Fruit fly (Drosophila melanogaster) whole organism, embryonic: ENCODE results near the gene CG5850.

ENCODE experiments used
- Atf-2 ChIP-seq: fragments of 200-800 bp; sonication (Bioruptor generic); optimal IDR thresholded peaks from 2 replicates; lab custom pipeline; 2016; ENCODE audit warnings: missing biosample characterization, missing genetic modification characterization
- Bdp1 ChIP-seq: fragments of 200-800 bp; sonication (Bioruptor generic); optimal IDR thresholded peaks from 3 replicates; lab custom pipeline; 2016; ENCODE audit warnings: missing biosample characterization, missing genetic modification characterization
- Blimp-1 ChIP-seq: fragments of 200-800 bp; sonication (Bioruptor generic); optimal IDR thresholded peaks from 3 replicates; lab custom pipeline; 2018; ENCODE audit warnings: missing biosample characterization, missing genetic modification characterization, mild to moderate bottlenecking, moderate library complexity, missing genetic modification reagents
- CG10209 ChIP-seq: fragments of 200-800 bp; sonication (Bioruptor generic); optimal IDR thresholded peaks from 3 replicates; lab custom pipeline; 2017; ENCODE audit warnings: missing biosample characterization, mild to moderate bottlenecking, missing genetic modification characterization, missing genetic modification reagents
- CG11093 ChIP-seq: fragments of 200-800 bp; sonication (Bioruptor generic); IDR thresholded peaks from 3 replicates; pipeline ENCODE4 v1.3.6; 2022; ENCODE audit warnings: missing biosample characterization, missing genetic modification characterization
- CG11398 ChIP-seq: fragments of 200-800 bp; sonication (Bioruptor generic); optimal IDR thresholded peaks from 2 replicates; lab custom pipeline; 2016; ENCODE audit warnings: missing biosample characterization, missing genetic modification characterization
- CG11504 ChIP-seq: fragments of 200-800 bp; sonication (Bioruptor generic); optimal IDR thresholded peaks from 3 replicates; lab custom pipeline; 2019; ENCODE audit warnings: missing biosample characterization, mild to moderate bottlenecking, missing genetic modification characterization, moderate library complexity
- CG13624 ChIP-seq: fragments of 200-800 bp; sonication (Bioruptor generic); optimal IDR thresholded peaks from 2 replicates; lab custom pipeline; 2016; ENCODE audit warnings: missing biosample characterization, missing genetic modification characterization
- CG13894 ChIP-seq: fragments of 200-800 bp; sonication (Bioruptor generic); optimal IDR thresholded peaks from 3 replicates; lab custom pipeline; 2018; ENCODE audit warnings: missing biosample characterization, mild to moderate bottlenecking, missing genetic modification characterization, moderate library complexity
- CG17802 ChIP-seq: fragments of 200-800 bp; sonication (Bioruptor generic); optimal IDR thresholded peaks from 2 replicates; lab custom pipeline; 2018; ENCODE audit warnings: missing biosample characterization, mild to moderate bottlenecking, missing genetic modification characterization, moderate library complexity
- CG17912 ChIP-seq: fragments of 200-800 bp; sonication (Bioruptor generic); optimal IDR thresholded peaks from 2 replicates; lab custom pipeline; 2018; ENCODE audit warnings: missing biosample characterization, mild to moderate bottlenecking, missing genetic modification characterization
- CG2116 ChIP-seq: fragments of 200-800 bp; sonication (Bioruptor generic); optimal IDR thresholded peaks from 3 replicates; lab custom pipeline; 2018; ENCODE audit warnings: missing biosample characterization, mild to moderate bottlenecking, missing genetic modification characterization
- CG2678 ChIP-seq: fragments of 200-800 bp; sonication (Bioruptor generic); optimal IDR thresholded peaks from 3 replicates; lab custom pipeline; 2019; ENCODE audit warnings: missing biosample characterization, mild to moderate bottlenecking, missing genetic modification characterization, moderate library complexity
- CG31365 ChIP-seq: fragments of 200-800 bp; sonication (Bioruptor generic); optimal IDR thresholded peaks from 2 replicates; lab custom pipeline; 2018; ENCODE audit warnings: missing biosample characterization, mild to moderate bottlenecking, missing genetic modification characterization
- CG3726 ChIP-seq: fragments of 200-800 bp; sonication (Bioruptor generic); IDR thresholded peaks from 3 replicates; pipeline ENCODE4, ENCODE4 v1.3.6; 2022; ENCODE audit warnings: missing biosample characterization, missing genetic modification characterization
- CG4360 ChIP-seq: fragments of 200-800 bp; sonication (Bioruptor generic); IDR thresholded peaks from 2 replicates; pipeline ENCODE4 v1.3.6; 2022; ENCODE audit warnings: missing biosample characterization, missing genetic modification characterization
- CG43689 ChIP-seq: fragments of 200-800 bp; sonication (Bioruptor generic); IDR thresholded peaks from 2 replicates; pipeline ENCODE4 v1.3.6; 2022; ENCODE audit warnings: missing biosample characterization, missing genetic modification characterization
- CG7271 ChIP-seq: fragments of 200-800 bp; sonication (Bioruptor generic); optimal IDR thresholded peaks from 2 replicates; lab custom pipeline; 2018; ENCODE audit warnings: missing biosample characterization, mild to moderate bottlenecking, missing genetic modification characterization, moderate library complexity
- CG8089 ChIP-seq: fragments of 200-800 bp; sonication (Bioruptor generic); optimal IDR thresholded peaks from 3 replicates; lab custom pipeline; 2016; ENCODE audit warnings: missing biosample characterization, missing genetic modification characterization
- CG8281 ChIP-seq: fragments of 200-800 bp; sonication (Bioruptor generic); optimal IDR thresholded peaks from 2 replicates; lab custom pipeline; 2018; ENCODE audit warnings: missing biosample characterization, mild to moderate bottlenecking, missing genetic modification characterization, moderate library complexity
- CG8478 ChIP-seq: fragments of >200 bp; optimal IDR thresholded peaks from 2 replicates; lab custom pipeline; 2018
- CG8924 ChIP-seq: fragments of 200-800 bp; optimal IDR thresholded peaks from 3 replicates; lab custom pipeline; 2019; ENCODE audit warnings: missing biosample characterization, mild to moderate bottlenecking, missing genetic modification characterization, moderate library complexity
- D ChIP-seq, 2 experiments: fragments of 200-800 bp in 1 of 2; fragments of >200 bp in 1 of 2; sonication (Bioruptor generic) in 1 of 2; optimal IDR thresholded peaks; 2 replicates in 1 of 2; 3 replicates in 1 of 2; lab custom pipeline; 2017; ENCODE audit warnings: mild to moderate bottlenecking in 1 of 2, missing biosample characterization in 1 of 2, missing genetic modification characterization in 1 of 2, missing genetic modification reagents in 1 of 2
- D19A ChIP-seq: fragments of 200-800 bp; optimal IDR thresholded peaks from 3 replicates; lab custom pipeline; 2019; ENCODE audit warnings: missing biosample characterization, mild to moderate bottlenecking, missing genetic modification characterization, moderate library complexity
- Deaf1 ChIP-seq: fragments of 200-800 bp; optimal IDR thresholded peaks from 3 replicates; lab custom pipeline; 2019; ENCODE audit warnings: missing biosample characterization, mild to moderate bottlenecking, missing genetic modification characterization, moderate library complexity
- Dll ChIP-seq: fragments of 200-800 bp; sonication (Bioruptor generic); IDR thresholded peaks from 4 replicates; pipeline ENCODE4 v1.3.6; 2022; ENCODE audit warnings: missing biosample characterization, missing genetic modification characterization; ENCODE audit not compliant: partially characterized antibody
- Ets97D ChIP-seq: fragments of 200-800 bp; sonication (Bioruptor generic); optimal IDR thresholded peaks from 3 replicates; lab custom pipeline; 2016; ENCODE audit warnings: missing biosample characterization, missing genetic modification characterization
- Fer1 ChIP-seq: fragments of 200-800 bp; sonication (Bioruptor generic); optimal IDR thresholded peaks from 2 replicates; lab custom pipeline; 2017; ENCODE audit warnings: missing biosample characterization, mild to moderate bottlenecking, missing genetic modification characterization
- HmgZ ChIP-seq: fragments of 200-800 bp; sonication (Bioruptor generic); optimal IDR thresholded peaks from 2 replicates; lab custom pipeline; 2018; ENCODE audit warnings: missing biosample characterization, mild to moderate bottlenecking, missing genetic modification characterization
- Lpt ChIP-seq: fragments of >200 bp; optimal IDR thresholded peaks from 2 replicates; lab custom pipeline; 2018; ENCODE audit warnings: missing biosample characterization, missing genetic modification characterization
- Mad ChIP-seq: fragments of 200-800 bp; sonication (Bioruptor generic); optimal IDR thresholded peaks from 2 replicates; lab custom pipeline; 2016; ENCODE audit warnings: missing biosample characterization, missing genetic modification characterization
- PHDP ChIP-seq: fragments of 200-800 bp; sonication (Bioruptor generic); optimal IDR thresholded peaks from 3 replicates; lab custom pipeline; 2018; ENCODE audit warnings: missing biosample characterization, mild to moderate bottlenecking, missing genetic modification characterization, moderate library complexity
- Sry-δ ChIP-seq: fragments of 200-800 bp; sonication (Bioruptor generic); optimal IDR thresholded peaks from 2 replicates; lab custom pipeline; 2016; ENCODE audit warnings: missing biosample characterization, missing genetic modification characterization
- Taf1 ChIP-seq: fragments of 200-800 bp; sonication (Bioruptor generic); IDR thresholded peaks from 2 replicates; pipeline ENCODE4 v1.3.6; 2022; ENCODE audit warnings: missing biosample characterization, missing genetic modification characterization
- ap ChIP-seq: fragments of 200-800 bp; sonication (Bioruptor generic); IDR thresholded peaks from 2 replicates; pipeline ENCODE4 v1.3.6; 2022; ENCODE audit warnings: missing biosample characterization, missing genetic modification characterization
- ara ChIP-seq: fragments of 200-800 bp; sonication (Bioruptor generic); IDR thresholded peaks from 2 replicates; pipeline ENCODE4 v1.3.6; 2022; ENCODE audit warnings: missing biosample characterization, missing genetic modification characterization
- ato ChIP-seq: fragments of 200-800 bp; sonication (Bioruptor generic); IDR thresholded peaks from 2 replicates; pipeline ENCODE4 v1.3.6; 2022; ENCODE audit warnings: missing biosample characterization, missing genetic modification characterization; ENCODE audit not compliant: partially characterized antibody
- br ChIP-seq: fragments of >200 bp; optimal IDR thresholded peaks from 2 replicates; lab custom pipeline; 2017
- cato ChIP-seq: fragments of 200-800 bp; sonication (Bioruptor generic); optimal IDR thresholded peaks from 2 replicates; lab custom pipeline; 2016; ENCODE audit warnings: missing biosample characterization, missing genetic modification characterization, borderline replicate concordance
- dpn ChIP-seq, 2 experiments: fragments of 200-800 bp; sonication (Bioruptor generic); optimal IDR thresholded peaks; 3 replicates each; lab custom pipeline; 2016; ENCODE audit warnings: missing biosample characterization in 2 of 2, missing genetic modification characterization in 2 of 2
- exex ChIP-seq: fragments of 200-800 bp; sonication (Bioruptor generic); optimal IDR thresholded peaks from 4 replicates; lab custom pipeline; 2018; ENCODE audit warnings: missing biosample characterization, mild to moderate bottlenecking, missing genetic modification characterization, moderate library complexity
- fd64A ChIP-seq: fragments of 200-800 bp; sonication (Bioruptor generic); optimal IDR thresholded peaks from 3 replicates; lab custom pipeline; 2018; ENCODE audit warnings: missing biosample characterization, mild to moderate bottlenecking, missing genetic modification characterization
- fd96Cb ChIP-seq: fragments of 200-800 bp; sonication (Bioruptor generic); optimal IDR thresholded peaks from 2 replicates; lab custom pipeline; 2018; ENCODE audit warnings: missing biosample characterization, mild to moderate bottlenecking, missing genetic modification characterization, moderate library complexity
- gcm2 ChIP-seq: fragments of 200-800 bp; sonication (Bioruptor generic); optimal IDR thresholded peaks from 2 replicates; lab custom pipeline; 2016; ENCODE audit warnings: missing biosample characterization, missing genetic modification characterization
- gem ChIP-seq: fragments of 200-800 bp; sonication (Bioruptor generic); optimal IDR thresholded peaks from 2 replicates; lab custom pipeline; 2019; ENCODE audit warnings: missing biosample characterization, mild to moderate bottlenecking, missing genetic modification characterization, moderate library complexity
- grau ChIP-seq: fragments of 200-800 bp; optimal IDR thresholded peaks from 3 replicates; lab custom pipeline; 2019; ENCODE audit warnings: missing biosample characterization, mild to moderate bottlenecking, missing genetic modification characterization, moderate library complexity
- knrl ChIP-seq: fragments of 200-800 bp; sonication (Bioruptor generic); IDR thresholded peaks from 3 replicates; pipeline ENCODE4 v1.3.6; 2022; ENCODE audit warnings: missing biosample characterization, missing genetic modification characterization; ENCODE audit not compliant: partially characterized antibody
- p53 ChIP-seq: fragments of 200-800 bp; sonication (Bioruptor generic); optimal IDR thresholded peaks from 2 replicates; lab custom pipeline; 2016; ENCODE audit warnings: missing biosample characterization, missing genetic modification characterization
- ttk ChIP-seq: fragments of 200-800 bp; sonication (Bioruptor generic); IDR thresholded peaks from 2 replicates; pipeline ENCODE4 v2.1.2; 2022; ENCODE audit warnings: missing biosample characterization, missing genetic modification characterization
- unc-4 ChIP-seq: fragments of 200-800 bp; sonication (Bioruptor generic); IDR thresholded peaks from 2 replicates; pipeline ENCODE4 v1.3.6; 2022; ENCODE audit warnings: missing biosample characterization, missing genetic modification characterization; ENCODE audit not compliant: partially characterized antibody
- zfh2 ChIP-seq: fragments of 200-800 bp; sonication (Bioruptor generic); optimal IDR thresholded peaks from 2 replicates; lab custom pipeline; 2016; ENCODE audit warnings: missing biosample characterization, missing genetic modification characterization

CG5850 gene

DNA sequence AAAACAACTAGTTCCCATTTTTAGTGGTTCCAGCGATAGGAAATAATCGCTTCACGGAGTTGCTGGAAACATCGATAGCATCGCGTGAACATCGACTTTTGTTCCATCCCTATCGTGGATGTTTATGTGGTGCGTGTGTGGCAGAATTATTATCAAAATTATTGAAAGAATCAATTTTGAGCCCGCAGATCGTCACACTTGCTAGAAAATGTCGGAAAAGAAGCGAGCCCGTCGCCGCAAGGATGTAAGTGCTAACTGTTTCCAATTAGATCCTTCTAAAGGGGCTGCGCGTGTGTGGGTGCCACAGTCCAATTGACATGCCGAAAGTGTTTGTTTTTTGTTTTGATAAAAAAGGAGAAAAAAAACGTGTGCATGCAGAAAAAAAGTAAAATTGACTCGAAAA lies 45.5 kb upstream of the CG5850 start, which contains the start of gene Trp1:
TSS of gene Trp1 (plus strand) at position 89 of the 403 bp plus-strand sequence.
- TF ChIP-seq p53 (GFP tag; lab: Kevin White, UChicago): no peak
- TF ChIP-seq CG8478 (lab: Kevin White, UChicago): no peak
- TF ChIP-seq Atf-2 (GFP tag; lab: Kevin White, UChicago): no peak
- TF ChIP-seq Ets97D (GFP tag; lab: Kevin White, UChicago): peak; percentile 39
- no peak for TF ChIP-seq Blimp-1 (GFP tag; lab: Kevin White, UChicago)
- no peak for TF ChIP-seq Lpt (GFP tag; lab: Kevin White, UChicago)
- no peak for TF ChIP-seq fd96Cb (tag; lab: Kevin White, UChicago)
- TF ChIP-seq CG11398 (GFP tag; lab: Kevin White, UChicago): no peak
- TF ChIP-seq PHDP: no peak
- no peak for TF ChIP-seq Taf1
- peak; percentile 27 for TF ChIP-seq CG8924 (tag; lab: Kevin White, UChicago)
- TF ChIP-seq Mad (GFP tag; lab: Kevin White, UChicago): no peak
- peak; percentile 32 for TF ChIP-seq HmgZ
- no peak for TF ChIP-seq CG11093 (GFP tag; lab: Robert Waterston, UW)
- TF ChIP-seq gem (tag; lab: Kevin White, UChicago): no peak
- TF ChIP-seq CG10209: no peak
- no peak for TF ChIP-seq exex
- no peak for TF ChIP-seq CG2678 (tag; lab: Kevin White, UChicago)
- TF ChIP-seq CG8089 (GFP tag; lab: Kevin White, UChicago): no peak
- TF ChIP-seq Deaf1 (tag; lab: Kevin White, UChicago): no peak
- peak; percentile 92 for TF ChIP-seq Dll (GFP tag; lab: Robert Waterston, UW)
- TF ChIP-seq CG17802 (tag; lab: Kevin White, UChicago): no peak
- peak; percentile 91 for TF ChIP-seq Sry-δ (GFP tag; lab: Kevin White, UChicago)
- no peak for TF ChIP-seq CG11504
- TF ChIP-seq CG17912 (GFP tag; lab: Kevin White, UChicago): no peak
- no peak for TF ChIP-seq Fer1
- TF ChIP-seq D19A (tag; lab: Kevin White, UChicago): no peak
- no peak for TF ChIP-seq ara (GFP tag; lab: Robert Waterston, UW)
- TF ChIP-seq CG8281 (tag; lab: Kevin White, UChicago): no peak
- peak; percentile 94 for TF ChIP-seq unc-4 (GFP tag; lab: Robert Waterston, UW)
- no peak for TF ChIP-seq zfh2 (GFP tag; lab: Kevin White, UChicago)
- TF ChIP-seq Bdp1 (GFP tag; lab: Kevin White, UChicago): no peak
- TF ChIP-seq ato (GFP tag; lab: Robert Waterston, UW): peak; percentile 90
- no peak for TF ChIP-seq CG3726
- peak; percentile 9 for TF ChIP-seq CG13624 (GFP tag; lab: Kevin White, UChicago)
- peak; percentile 48 for TF ChIP-seq CG2116 (GFP tag; lab: Kevin White, UChicago)
- TF ChIP-seq ap (GFP tag; lab: Robert Waterston, UW): no peak
- no peak for TF ChIP-seq fd64A (GFP tag; lab: Kevin White, UChicago)
- peak; percentile 3 for TF ChIP-seq grau (tag; lab: Kevin White, UChicago)
- TF ChIP-seq CG4360 (GFP tag; lab: Robert Waterston, UW): no peak
- TF ChIP-seq D (optimal IDR thresholded peaks at IDR 0.05; lab: Kevin White, UChicago): no peak
- no peak for TF ChIP-seq D (GFP tag; optimal IDR thresholded peaks at IDR 0.05; lab: Kevin White, UChicago)
- peak; percentile 97 for TF ChIP-seq knrl (GFP tag; lab: Robert Waterston, UW)
- TF ChIP-seq CG31365 (tag; lab: Kevin White, UChicago): no peak
- no peak for TF ChIP-seq dpn (GFP tag; optimal IDR thresholded peaks at IDR 0.05; lab: Kevin White, UChicago)
- no peak for TF ChIP-seq cato (GFP tag; lab: Kevin White, UChicago)
- no peak for TF ChIP-seq CG7271 (tag; lab: Kevin White, UChicago)
- no peak for TF ChIP-seq br (lab: Kevin White, UChicago)
- TF ChIP-seq gcm2: no peak
- no peak for TF ChIP-seq CG13894 (tag; lab: Kevin White, UChicago)
- TF ChIP-seq ttk: no peak
- TF ChIP-seq CG43689: no peak
